Worm (Caenorhabditis elegans) whole organism, L4 larva: Measurements from ENCODE around the gene T19B10.2.

Source experiments
- daf-12 ChIP-seq: fragments of 150-350 bp; optimal IDR thresholded peaks from 2 replicates; lab custom pipeline; 2014; ENCODE audit warnings: missing biosample characterization, missing genetic modification reagents, missing genetic modification characterization
- gei-8 ChIP-seq: fragments of 200-800 bp; sonication (Bioruptor generic); optimal IDR thresholded peaks from 2 replicates; lab custom pipeline; 2018; ENCODE audit warnings: mild to moderate bottlenecking, missing genetic modification characterization, missing compliant biosample characterization
- lin-13 ChIP-seq: fragments of 150-350 bp; optimal IDR thresholded peaks from 2 replicates; lab custom pipeline; 2014; ENCODE audit warnings: missing biosample characterization, missing genetic modification reagents, missing genetic modification characterization
- lin-15B ChIP-seq: fragments of 150-350 bp; sonication (generic microtip); optimal IDR thresholded peaks from 3 replicates; lab custom pipeline; 2014; ENCODE audit warnings: missing biosample characterization, missing genetic modification characterization
- lsy-2 ChIP-seq, 2 experiments: fragments of 150-350 bp in 1 of 2; sonication (generic microtip) in 1 of 2; optimal IDR thresholded peaks; 2 replicates each; lab custom pipeline; 2014 to 2017; ENCODE audit warnings: missing biosample characterization in 2 of 2, missing genetic modification characterization in 2 of 2
- nhr-237 ChIP-seq: sonication (generic microtip); optimal IDR thresholded peaks from 2 replicates; lab custom pipeline; 2017; ENCODE audit warnings: missing biosample characterization, missing genetic modification characterization
- nhr-42 ChIP-seq: fragments of 200-800 bp; sonication (Bioruptor generic); IDR thresholded peaks from 2 replicates; pipeline ENCODE4 v1.3.6; 2022; ENCODE audit warnings: missing genetic modification characterization, missing compliant biosample characterization
- nhr-6 ChIP-seq: fragments of 150-350 bp; optimal IDR thresholded peaks from 2 replicates; lab custom pipeline; 2014; ENCODE audit warnings: missing biosample characterization, missing genetic modification characterization
- nhr-76 ChIP-seq: fragments of 150-350 bp; optimal IDR thresholded peaks from 2 replicates; lab custom pipeline; 2014; ENCODE audit warnings: missing biosample characterization, missing genetic modification characterization
- pha-4 ChIP-seq, 2 experiments: fragments of 150-350 bp in 1 of 2; fragments of 200-800 bp in 1 of 2; sonication (Bioruptor generic) in 1 of 2; IDR thresholded peaks in 1 of 2; optimal IDR thresholded peaks in 1 of 2; 2 replicates each; pipeline versions ENCODE4 v1.3.6 to Lab custom; 2014 to 2022; ENCODE audit warnings: missing genetic modification characterization in 2 of 2, missing genetic modification reagents in 2 of 2, missing biosample characterization in 1 of 2, missing compliant biosample characterization in 1 of 2
- tag-97 ChIP-seq: fragments of 200-800 bp; sonication (Bioruptor generic); IDR thresholded peaks from 2 replicates; pipeline ENCODE4 v1.3.6; 2022; ENCODE audit warnings: missing genetic modification characterization, missing compliant biosample characterization
- ztf-11 ChIP-seq: fragments of 150-350 bp; optimal IDR thresholded peaks from 2 replicates; lab custom pipeline; 2014; ENCODE audit warnings: missing biosample characterization, missing genetic modification characterization

ce11 chrV:11200316-11200715 is 20.8 kb upstream of the T19B10.2 start, which contains the start of gene K10D6.3:
- TF ChIP-seq lin-13 (GFP tag; lab: Kevin White, UChicago) (no peak), nhr-237 (tag; lab: Kevin White, UChicago) (no peak), nhr-76 (tag; lab: Kevin White, UChicago) (no peak), ztf-11 (tag; lab: Kevin White, UChicago) (no peak), pha-4 (GFP tag; IDR thresholded peaks at IDR 0.05; lab: Robert Waterston, UW) (no peak), pha-4 (tag; optimal IDR thresholded peaks at IDR 0.05; lab: Kevin White, UChicago) (no peak), daf-12 (tag; lab: Kevin White, UChicago) (no peak), tag-97 (no peak), lsy-2 (tag; optimal IDR thresholded peaks at IDR 0.05; lab: Kevin White, UChicago) (no peak), nhr-6 (tag; lab: Kevin White, UChicago) (no peak), nhr-42 (GFP tag; lab: Robert Waterston, UW) (no peak), gei-8 (no peak), lin-15B (tag; lab: Kevin White, UChicago) (no peak)
